Fruit fly (Drosophila melanogaster): ENCODE data around the gene CG2975.

dm6 chr2L:2812137-2812536 lies 27.8 kb upstream of the CG2975 start, which contains the start of gene CG2964:
- TF ChIP-seq Vsx2 (GFP tag; optimal IDR thresholded peaks at IDR 0.05; ENCODE audit: partially characterized antibody) (no peak), sage (GFP tag; optimal IDR thresholded peaks at IDR 0.05) (no peak)

Data from whole organism, wandering third instar larva.